Worm (Caenorhabditis elegans) whole organism, young adult: ENCODE measurements around the gene ttn-1.

Experiments
- F10E7.11 ChIP-seq: sonication (generic microtip); optimal IDR thresholded peaks from 2 replicates; lab custom pipeline; 2017; ENCODE audit warnings: mild to moderate bottlenecking, missing genetic modification characterization, moderate library complexity, missing compliant biosample characterization
- Y95B8A.8 ChIP-seq: fragments of 200-800 bp; sonication (Bioruptor generic); IDR thresholded peaks from 2 replicates; pipeline ENCODE4 v1.3.6; 2022; ENCODE audit warnings: missing genetic modification reagents, missing genetic modification characterization, missing compliant biosample characterization
- ama-1 ChIP-seq, 3 experiments: fragments of 150-350 bp in 1 of 3; sonication (generic microtip) in 2 of 3; optimal IDR thresholded peaks; 2 replicates each; lab custom pipeline; 2014 to 2018; ENCODE audit warnings: missing biosample characterization in 2 of 3, missing genetic modification characterization in 2 of 3, missing genetic modification reagents in 2 of 3
- attf-5 ChIP-seq: fragments of 200-800 bp; sonication (Bioruptor generic); optimal IDR thresholded peaks from 2 replicates; lab custom pipeline; 2018; ENCODE audit warnings: mild to moderate bottlenecking, missing genetic modification characterization, missing compliant biosample characterization
- egrh-3 ChIP-seq: fragments of 200-800 bp; sonication (Bioruptor generic); IDR thresholded peaks from 2 replicates; pipeline ENCODE4 v1.3.6; 2022; ENCODE audit warnings: missing genetic modification reagents, missing genetic modification characterization, missing compliant biosample characterization
- lsl-1 ChIP-seq: fragments of 200-800 bp; sonication (Bioruptor generic); optimal IDR thresholded peaks from 2 replicates; lab custom pipeline; 2018; ENCODE audit warnings: mild to moderate bottlenecking, missing genetic modification characterization, moderate library complexity, missing compliant biosample characterization
- pha-4 ChIP-seq: fragments of 150-350 bp; sonication (generic microtip); optimal IDR thresholded peaks from 2 replicates; lab custom pipeline; 2014; ENCODE audit warnings: missing biosample characterization, missing genetic modification reagents, missing genetic modification characterization
- rpc-1 ChIP-seq, 2 experiments: fragments of 150-350 bp in 1 of 2; sonication (generic microtip) in 1 of 2; optimal IDR thresholded peaks; 2 replicates each; lab custom pipeline; 2014 to 2018; ENCODE audit warnings: missing biosample characterization in 1 of 2, missing genetic modification characterization in 1 of 2, missing genetic modification reagents in 1 of 2, missing genotype in 1 of 2
- somi-1 ChIP-seq: fragments of 200-800 bp; sonication (Bioruptor generic); optimal IDR thresholded peaks from 2 replicates; lab custom pipeline; 2018; ENCODE audit warnings: mild to moderate bottlenecking, missing genetic modification characterization, missing compliant biosample characterization
- sptf-2 ChIP-seq: fragments of 200-800 bp; sonication (Bioruptor generic); optimal IDR thresholded peaks from 2 replicates; lab custom pipeline; 2018; ENCODE audit warnings: mild to moderate bottlenecking, missing genetic modification characterization, missing compliant biosample characterization
- unc-62 ChIP-seq: fragments of 150-350 bp; optimal IDR thresholded peaks from 2 replicates; lab custom pipeline; 2014; ENCODE audit warnings: missing biosample characterization, missing genetic modification reagents, missing genetic modification characterization
- ztf-28 ChIP-seq: fragments of 200-800 bp; sonication (Bioruptor generic); IDR thresholded peaks from 2 replicates; pipeline ENCODE4 v1.3.6; 2022; ENCODE audit warnings: missing genetic modification reagents, missing genetic modification characterization, missing compliant biosample characterization

DNA sequence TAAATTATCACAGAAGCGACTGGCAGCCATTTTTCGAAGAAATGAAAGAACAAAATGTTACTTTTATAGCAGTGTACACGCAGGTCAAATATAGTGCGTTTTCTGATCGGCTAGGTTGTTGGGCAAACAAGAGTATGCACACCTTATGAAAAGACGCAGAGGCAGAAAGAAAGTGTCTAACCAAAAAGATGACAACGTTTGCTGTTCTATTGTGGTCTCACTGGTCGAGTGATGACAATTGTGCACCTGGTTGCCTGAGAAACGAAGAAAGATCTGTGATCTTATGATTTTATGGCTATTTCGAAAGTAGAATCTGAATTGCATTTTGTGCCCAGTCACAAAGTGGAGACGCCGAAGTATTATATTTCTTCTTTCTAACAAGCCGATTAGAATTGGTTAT lies 91.9 kb downstream of the ttn-1 start, which contains the start of gene F17A9.4:
- TF ChIP-seq ztf-28 = no peak
- TF ChIP-seq attf-5 = peak; percentile 41
- no peak for TF ChIP-seq ama-1 (optimal IDR thresholded peaks at IDR 0.05; lab: Kevin White, UChicago)
- no peak for TF ChIP-seq ama-1 (GFP tag; optimal IDR thresholded peaks at IDR 0.05; lab: Kevin White, UChicago)
- no peak for TF ChIP-seq rpc-1 (optimal IDR thresholded peaks at IDR 0.05; lab: Kevin White, UChicago)
- TF ChIP-seq rpc-1 (tag; optimal IDR thresholded peaks at IDR 0.05; lab: Kevin White, UChicago) = no peak
- no peak for TF ChIP-seq sptf-2 (GFP tag; lab: Kevin White, UChicago)
- TF ChIP-seq F10E7.11 (tag; lab: Kevin White, UChicago) = no peak
- no peak for TF ChIP-seq lsl-1 (GFP tag; lab: Kevin White, UChicago)
- TF ChIP-seq unc-62 (GFP tag; lab: Kevin White, UChicago) = no peak
- no peak for TF ChIP-seq somi-1 (GFP tag; lab: Kevin White, UChicago)
- TF ChIP-seq Y95B8A.8 (GFP tag; lab: Robert Waterston, UW) = no peak
- TF ChIP-seq egrh-3 (GFP tag; lab: Robert Waterston, UW) = no peak
- no peak for TF ChIP-seq pha-4 (tag; lab: Kevin White, UChicago)
